Fruit fly (Drosophila melanogaster): Measurements from ENCODE around the gene rdgA.
A peak's percentile ranks its signal among the peaks of the same experiment; 100 is the strongest.

dm6 chrX:8896845-8897775, 9.8 kb upstream of the rdgA start:
- no peak for TF ChIP-seq CG17806 (tag; optimal IDR thresholded peaks at IDR 0.05)
- TF ChIP-seq CG8159 (tag; optimal IDR thresholded peaks at IDR 0.05), result no peak
- TF ChIP-seq EcR (GFP tag; optimal IDR thresholded peaks at IDR 0.05), result no peak
- TF ChIP-seq Pif1B (GFP tag; optimal IDR thresholded peaks at IDR 0.05), result peak; percentile 21
